Worm (Caenorhabditis elegans) whole organism, L2 larva: Measurements from ENCODE around the gene acr-8.

Experiments used
- C34F6.9 ChIP-seq: fragments of 150-350 bp; optimal IDR thresholded peaks from 2 replicates; lab custom pipeline; 2014; ENCODE audit warnings: missing biosample characterization, missing genetic modification characterization
- R02D3.7 ChIP-seq: fragments of 150-350 bp; optimal IDR thresholded peaks from 2 replicates; lab custom pipeline; 2014; ENCODE audit warnings: missing biosample characterization, missing genetic modification characterization
- Y55F3AM.14 ChIP-seq: fragments of 200-800 bp; sonication (Bioruptor generic); optimal IDR thresholded peaks from 2 replicates; lab custom pipeline; 2018; ENCODE audit warnings: mild to moderate bottlenecking, missing genetic modification characterization, missing compliant biosample characterization
- ZK546.5 ChIP-seq: sonication (generic microtip); optimal IDR thresholded peaks from 2 replicates; lab custom pipeline; 2017; ENCODE audit warnings: missing biosample characterization, missing genetic modification characterization
- alr-1 ChIP-seq: fragments of 150-350 bp; optimal IDR thresholded peaks from 2 replicates; lab custom pipeline; 2014; ENCODE audit warnings: missing biosample characterization, missing genetic modification characterization
- aly-2 ChIP-seq: fragments of 150-350 bp; optimal IDR thresholded peaks from 2 replicates; lab custom pipeline; 2014; ENCODE audit warnings: missing biosample characterization, missing genetic modification characterization
- ama-1 ChIP-seq: fragments of 150-350 bp; optimal IDR thresholded peaks from 2 replicates; lab custom pipeline; 2018; ENCODE audit warnings: inconsistent platforms
- blmp-1 ChIP-seq: sonication (generic microtip); optimal IDR thresholded peaks from 2 replicates; lab custom pipeline; 2017; ENCODE audit warnings: missing genetic modification characterization, mild to moderate bottlenecking, missing compliant biosample characterization, antibody characterized with exemption, moderate library complexity; ENCODE audit not compliant: insufficient read depth
- ceh-16 ChIP-seq: fragments of 150-350 bp; optimal IDR thresholded peaks from 2 replicates; lab custom pipeline; 2014; ENCODE audit warnings: missing biosample characterization, missing genetic modification characterization
- ceh-82 ChIP-seq: fragments of 150-350 bp; optimal IDR thresholded peaks from 2 replicates; lab custom pipeline; 2014; ENCODE audit warnings: missing biosample characterization, missing genetic modification characterization
- crh-2 ChIP-seq: sonication (generic microtip); optimal IDR thresholded peaks from 2 replicates; lab custom pipeline; 2017; ENCODE audit warnings: missing biosample characterization, missing genetic modification characterization
- dmd-4 ChIP-seq: sonication (generic microtip); optimal IDR thresholded peaks from 2 replicates; lab custom pipeline; 2017; ENCODE audit warnings: missing biosample characterization, missing genetic modification characterization
- egl-27 ChIP-seq: sonication (generic microtip); optimal IDR thresholded peaks from 3 replicates; lab custom pipeline; 2017; ENCODE audit warnings: missing biosample characterization, missing genetic modification reagents, missing genetic modification characterization
- elt-1 ChIP-seq: fragments of 150-350 bp; optimal IDR thresholded peaks from 2 replicates; lab custom pipeline; 2014; ENCODE audit warnings: missing biosample characterization, missing genetic modification characterization
- elt-3 ChIP-seq: sonication (generic microtip); optimal IDR thresholded peaks from 2 replicates; lab custom pipeline; 2017; ENCODE audit warnings: missing biosample characterization, missing genetic modification characterization
- fos-1 ChIP-seq: fragments of 150-350 bp; optimal IDR thresholded peaks from 2 replicates; lab custom pipeline; 2014; ENCODE audit warnings: missing biosample characterization, missing genetic modification characterization
- gmeb-1 ChIP-seq: fragments of 150-350 bp; optimal IDR thresholded peaks from 2 replicates; lab custom pipeline; 2014; ENCODE audit warnings: missing biosample characterization, missing genetic modification characterization
- lin-11 ChIP-seq: fragments of 150-350 bp; sonication (generic microtip); optimal IDR thresholded peaks from 2 replicates; lab custom pipeline; 2014; ENCODE audit warnings: missing biosample characterization, missing genetic modification characterization, inconsistent platforms, mixed read lengths
- lin-13 ChIP-seq: fragments of 150-350 bp; optimal IDR thresholded peaks from 2 replicates; lab custom pipeline; 2014; ENCODE audit warnings: missing biosample characterization, missing genetic modification reagents, missing genetic modification characterization
- lin-39 ChIP-seq: fragments of 150-350 bp; optimal IDR thresholded peaks from 2 replicates; lab custom pipeline; 2014; ENCODE audit warnings: missing biosample characterization, missing genetic modification reagents, missing genetic modification characterization
- lsy-2 ChIP-seq, 2 experiments: fragments of 150-350 bp in 1 of 2; sonication (generic microtip) in 1 of 2; optimal IDR thresholded peaks; 2 replicates each; lab custom pipeline; 2014 to 2017; ENCODE audit warnings: missing biosample characterization in 2 of 2, missing genetic modification characterization in 2 of 2
- mab-5 ChIP-seq: fragments of 150-350 bp; optimal IDR thresholded peaks from 2 replicates; lab custom pipeline; 2014; ENCODE audit warnings: missing biosample characterization, missing genetic modification characterization
- mbf-1 ChIP-seq: sonication (generic microtip); optimal IDR thresholded peaks from 2 replicates; lab custom pipeline; 2017; ENCODE audit warnings: missing biosample characterization, missing genetic modification characterization
- mdl-1 ChIP-seq, 2 experiments: fragments of 150-350 bp in 1 of 2; sonication (generic microtip) in 1 of 2; optimal IDR thresholded peaks; 2 replicates each; lab custom pipeline; 2017; ENCODE audit warnings: missing biosample characterization in 2 of 2, missing genetic modification characterization in 2 of 2
- nhr-11 ChIP-seq: fragments of 150-350 bp; optimal IDR thresholded peaks from 2 replicates; lab custom pipeline; 2014; ENCODE audit warnings: missing biosample characterization, missing genetic modification characterization
- nhr-12 ChIP-seq: fragments of 150-350 bp; optimal IDR thresholded peaks from 2 replicates; lab custom pipeline; 2014; ENCODE audit warnings: missing biosample characterization, missing genetic modification characterization
- nhr-129 ChIP-seq: fragments of 150-350 bp; optimal IDR thresholded peaks from 2 replicates; lab custom pipeline; 2014; ENCODE audit warnings: missing biosample characterization, missing genetic modification characterization
- nhr-21 ChIP-seq: fragments of 150-350 bp; optimal IDR thresholded peaks from 2 replicates; lab custom pipeline; 2014; ENCODE audit warnings: missing biosample characterization, missing genetic modification characterization
- nhr-237 ChIP-seq: fragments of 150-350 bp; optimal IDR thresholded peaks from 2 replicates; lab custom pipeline; 2014; ENCODE audit warnings: missing biosample characterization, missing genetic modification characterization
- nhr-25 ChIP-seq: fragments of 150-350 bp; sonication (generic microtip); optimal IDR thresholded peaks from 3 replicates; lab custom pipeline; 2014; ENCODE audit warnings: missing biosample characterization, missing genetic modification characterization
- nhr-6 ChIP-seq: fragments of 150-350 bp; optimal IDR thresholded peaks from 2 replicates; lab custom pipeline; 2014; ENCODE audit warnings: missing biosample characterization, missing genetic modification characterization
- peb-1 ChIP-seq: fragments of 150-350 bp; optimal IDR thresholded peaks from 2 replicates; lab custom pipeline; 2014; ENCODE audit warnings: missing biosample characterization, missing genetic modification characterization
- sem-4 ChIP-seq: fragments of 150-350 bp; optimal IDR thresholded peaks from 2 replicates; lab custom pipeline; 2014; ENCODE audit warnings: missing biosample characterization, missing genetic modification reagents, missing genetic modification characterization
- skn-1 ChIP-seq: sonication (generic microtip); optimal IDR thresholded peaks from 2 replicates; lab custom pipeline; 2017; ENCODE audit warnings: missing biosample characterization, missing genetic modification characterization
- sma-3 ChIP-seq: sonication (generic microtip); optimal IDR thresholded peaks from 2 replicates; lab custom pipeline; 2016; ENCODE audit warnings: missing genetic modification reagents, missing genetic modification characterization, missing compliant biosample characterization
- sma-9 ChIP-seq, 2 experiments: fragments of 150-350 bp in 1 of 2; sonication (generic microtip) in 1 of 2; optimal IDR thresholded peaks; 2 replicates each; lab custom pipeline; 2014 to 2016; ENCODE audit warnings: missing genetic modification characterization in 2 of 2, mild to moderate bottlenecking in 1 of 2, missing biosample characterization in 1 of 2, missing compliant biosample characterization in 1 of 2, missing genetic modification reagents in 1 of 2, moderate library complexity in 1 of 2
- snpc-4 ChIP-seq: fragments of 150-350 bp; optimal IDR thresholded peaks from 2 replicates; lab custom pipeline; 2014; ENCODE audit warnings: missing biosample characterization, missing genetic modification characterization
- unc-55 ChIP-seq: fragments of 150-350 bp; sonication (generic microtip); optimal IDR thresholded peaks from 3 replicates; lab custom pipeline; 2014; ENCODE audit warnings: missing biosample characterization, missing genetic modification reagents, missing genetic modification characterization
- unc-62 ChIP-seq: fragments of 150-350 bp; optimal IDR thresholded peaks from 2 replicates; lab custom pipeline; 2014; ENCODE audit warnings: missing biosample characterization, missing genetic modification reagents, missing genetic modification characterization
- zag-1 ChIP-seq: fragments of 150-350 bp; optimal IDR thresholded peaks from 2 replicates; lab custom pipeline; 2014; ENCODE audit warnings: missing biosample characterization, missing genetic modification characterization
- ztf-1 ChIP-seq: fragments of 200-800 bp; sonication (Bioruptor generic); conservative IDR thresholded peaks from 2 replicates; pipeline ENCODE4 v1.3.6; 2022; ENCODE audit warnings: missing genetic modification characterization, missing compliant biosample characterization
- ztf-4 ChIP-seq: fragments of 150-350 bp; optimal IDR thresholded peaks from 2 replicates; lab custom pipeline; 2014; ENCODE audit warnings: missing biosample characterization, missing genetic modification characterization

The acr-8 gene

ce11 chrX:10377663-10378062 is 34.9 kb upstream of the acr-8 start (continued):
- TF ChIP-seq nhr-6 (tag; lab: Kevin White, UChicago) (peak; percentile 90), nhr-21 (tag; lab: Kevin White, UChicago) (peak; percentile 91), ama-1 (lab: Kevin White, UChicago) (peak; percentile 28), dmd-4 (tag; lab: Kevin White, UChicago) (peak; percentile 18), unc-62 (peak; percentile 76), C34F6.9 (tag; lab: Kevin White, UChicago) (peak; percentile 94), Y55F3AM.14 (no peak), alr-1 (tag; lab: Kevin White, UChicago) (no peak), peb-1 (tag; lab: Kevin White, UChicago) (no peak), ceh-82 (tag; lab: Kevin White, UChicago) (peak; percentile 19), nhr-237 (tag; lab: Kevin White, UChicago) (peak; percentile 31), mbf-1 (tag; lab: Kevin White, UChicago) (no peak), ceh-16 (no peak), lsy-2 (tag; optimal IDR thresholded peaks at IDR 0.05; lab: Kevin White, UChicago) (peak; percentile 78 to 94), mab-5 (tag; lab: Kevin White, UChicago) (peak; percentile 94), R02D3.7 (no peak), skn-1 (tag; lab: Kevin White, UChicago) (no peak), elt-1 (no peak), sma-3 (peak; percentile 90), ztf-4 (peak; percentile 87), zag-1 (tag; lab: Kevin White, UChicago) (peak; percentile 49), sem-4 (tag; lab: Kevin White, UChicago) (peak; percentile 93), nhr-12 (tag; lab: Kevin White, UChicago) (no peak)

DNA sequence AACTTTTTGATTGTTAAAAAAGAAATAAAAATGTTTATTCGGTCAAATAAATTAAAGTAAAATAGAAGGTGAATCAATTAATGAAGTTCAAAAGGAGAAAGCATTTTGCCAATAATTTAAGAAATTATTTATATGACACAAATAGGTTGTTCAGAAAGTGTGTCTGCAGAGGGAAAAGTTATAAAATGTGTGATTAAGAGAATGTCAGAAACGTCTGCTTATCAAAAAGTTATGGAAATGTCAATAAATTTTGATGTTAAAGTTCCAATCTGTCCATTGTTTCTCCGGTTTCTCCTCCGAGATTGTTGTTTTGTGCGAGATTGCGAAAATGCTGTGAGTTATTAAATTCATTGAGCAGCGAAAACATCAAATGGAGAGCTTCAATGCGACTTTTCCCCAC is 32.8 kb upstream of the acr-8 start, which contains the start of gene rme-4:
rme-4 (minus strand) TSS at position 168 of the 400 bp plus-strand sequence.
- TF ChIP-seq lin-11 (tag; lab: Kevin White, UChicago) (no peak), fos-1 (tag; lab: Kevin White, UChicago) (peak; percentile 45), nhr-11 (tag; lab: Kevin White, UChicago) (no peak), gmeb-1 (tag; lab: Kevin White, UChicago) (no peak), C34F6.9 (tag; lab: Kevin White, UChicago) (no peak), nhr-129 (tag; lab: Kevin White, UChicago) (no peak)
- TF ChIP-seq, all 48 proteins: peak for 1

DNA sequence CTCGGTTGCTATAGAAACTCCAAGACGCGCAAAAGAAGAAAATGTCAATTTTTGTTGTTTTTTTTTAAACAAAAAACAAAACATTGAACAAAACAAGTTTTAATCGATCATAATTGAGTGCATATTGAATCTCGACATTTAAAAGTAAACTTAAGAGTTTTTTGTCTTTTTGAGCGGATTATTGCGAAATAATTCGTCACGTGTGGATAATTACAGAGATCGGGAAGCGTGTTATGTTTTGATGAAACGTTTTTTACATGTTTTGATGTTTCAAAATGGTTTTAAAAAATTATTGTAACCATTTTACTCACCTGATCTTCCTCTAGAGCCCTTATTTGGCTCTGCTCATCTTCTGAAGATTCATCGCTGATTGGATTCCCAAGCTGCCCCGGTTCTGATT is 26.5 kb upstream of the acr-8 start:
- TF ChIP-seq ZK546.5 (tag; lab: Kevin White, UChicago) (no peak), sem-4 (tag; lab: Kevin White, UChicago) (no peak), unc-55 (GFP tag; lab: Kevin White, UChicago) (no peak), nhr-237 (tag; lab: Kevin White, UChicago) (no peak), lin-11 (tag; lab: Kevin White, UChicago) (no peak), mab-5 (tag; lab: Kevin White, UChicago) (no peak), elt-1 (no peak), sma-9 (GFP tag; optimal IDR thresholded peaks at IDR 0.05; lab: Kevin White, UChicago) (peak; percentile 13), sma-9 (tag; optimal IDR thresholded peaks at IDR 0.05; lab: Kevin White, UChicago) (no peak), nhr-6 (tag; lab: Kevin White, UChicago) (no peak), mbf-1 (tag; lab: Kevin White, UChicago) (no peak), C34F6.9 (tag; lab: Kevin White, UChicago) (peak; percentile 18), alr-1 (tag; lab: Kevin White, UChicago) (no peak)

ce11 chrX:10386408-10386807 is 26.1 kb upstream of the acr-8 start, which contains the start of gene dyf-6:
TSS of gene dyf-6 (minus strand) at chrX:10386508.
- TF ChIP-seq nhr-237 (tag; lab: Kevin White, UChicago) (no peak), aly-2 (tag; lab: Kevin White, UChicago) (no peak)

- TF ChIP-seq ceh-82 (tag; lab: Kevin White, UChicago) (no peak), ztf-1 (GFP tag; lab: Robert Waterston, UW) (no peak), lin-11 (tag; lab: Kevin White, UChicago) (no peak), mdl-1 (tag; optimal IDR thresholded peaks at IDR 0.05; lab: Kevin White, UChicago) (no peak), ztf-4 (no peak), dmd-4 (tag; lab: Kevin White, UChicago) (no peak), unc-62 (no peak), nhr-25 (peak; percentile 49), lin-39 (tag; lab: Kevin White, UChicago) (no peak), blmp-1 (tag; lab: Kevin White, UChicago) (peak; percentile 70), crh-2 (tag; lab: Kevin White, UChicago) (no peak), nhr-12 (tag; lab: Kevin White, UChicago) (no peak), mbf-1 (tag; lab: Kevin White, UChicago) (no peak), sma-3 (peak; percentile 57), nhr-129 (tag; lab: Kevin White, UChicago) (no peak), gmeb-1 (tag; lab: Kevin White, UChicago) (no peak), lsy-2 (tag; optimal IDR thresholded peaks at IDR 0.05; lab: Kevin White, UChicago) (peak in 1 of 2 experiments; percentile 28), elt-1 (no peak), skn-1 (tag; lab: Kevin White, UChicago) (no peak), lin-13 (GFP tag; lab: Kevin White, UChicago) (no peak), snpc-4 (tag; lab: Kevin White, UChicago) (no peak), alr-1 (tag; lab: Kevin White, UChicago) (no peak), nhr-6 (tag; lab: Kevin White, UChicago) (no peak), elt-3 (no peak), egl-27 (no peak), unc-55 (GFP tag; lab: Kevin White, UChicago) (no peak)
These were observed 21.4 kb upstream of the acr-8 start for ce11 chrX:10391174-10391573.
